Fruit fly (Drosophila melanogaster) ovary, adult (tissue): ENCODE data around the gene numb.

Experiments used
- CG17801 ChIP-seq: fragments of 200-800 bp; optimal IDR thresholded peaks from 2 replicates; lab custom pipeline; 2019; ENCODE audit warnings: missing biosample characterization, mild to moderate bottlenecking, missing genetic modification characterization, moderate library complexity; ENCODE audit not compliant: partially characterized antibody

numb gene

DNA sequence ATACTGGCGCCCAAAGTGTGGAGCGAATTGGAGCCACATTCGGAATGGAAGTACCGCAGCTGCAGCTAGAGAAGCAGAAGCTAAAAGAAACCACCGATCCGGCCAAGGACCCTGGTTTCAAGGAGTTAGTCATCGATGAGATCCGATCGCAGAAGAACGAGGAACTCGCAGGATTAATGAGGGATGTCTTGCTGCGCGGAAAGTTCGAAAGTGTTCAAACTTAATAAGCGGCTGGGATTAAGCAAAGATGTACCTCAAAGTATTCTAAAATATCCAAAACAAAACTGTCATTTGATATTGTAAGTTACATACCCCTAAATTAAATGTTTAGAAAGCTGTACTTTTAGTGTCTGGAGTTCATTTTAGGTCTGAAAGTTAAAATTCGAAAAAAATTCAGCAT is 765 bp upstream of the numb start, which contains the start of gene RpS28-like:
Gene RpS28-like, plus strand, starts transcription at position 301 of the 400 bp plus-strand sequence.
- no peak for TF ChIP-seq CG17801 (GFP tag; lab: Kevin White, UChicago)

DNA sequence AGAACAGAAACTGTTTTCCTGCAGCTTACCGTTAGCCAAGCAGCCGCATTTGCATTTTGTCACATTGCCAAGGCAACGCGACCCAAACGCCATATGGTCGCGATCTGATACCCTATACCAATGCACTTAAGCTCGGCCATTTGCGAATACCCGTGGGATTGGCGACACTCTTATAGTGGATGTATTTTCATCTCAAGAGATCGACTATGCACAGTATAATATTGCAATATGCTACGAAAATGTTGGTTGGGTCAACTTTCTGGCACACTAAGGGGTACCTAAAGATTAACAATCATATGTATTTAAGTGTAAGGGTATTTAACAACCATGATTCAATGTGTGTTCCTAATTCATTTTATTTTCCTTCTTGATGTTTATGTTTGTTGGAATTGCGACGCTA is 958 bp downstream of the numb start:
- TF ChIP-seq CG17801 (GFP tag; lab: Kevin White, UChicago), result peak; percentile 37

- TF ChIP-seq CG17801 (GFP tag; lab: Kevin White, UChicago), result no peak
Observed at dm6 chr2L:9440640-9441039, 3.4 kb downstream of the numb start, which contains the start of gene CG33723. Gene CG33723 (minus strand): TSS chr2L:9440740.

DNA sequence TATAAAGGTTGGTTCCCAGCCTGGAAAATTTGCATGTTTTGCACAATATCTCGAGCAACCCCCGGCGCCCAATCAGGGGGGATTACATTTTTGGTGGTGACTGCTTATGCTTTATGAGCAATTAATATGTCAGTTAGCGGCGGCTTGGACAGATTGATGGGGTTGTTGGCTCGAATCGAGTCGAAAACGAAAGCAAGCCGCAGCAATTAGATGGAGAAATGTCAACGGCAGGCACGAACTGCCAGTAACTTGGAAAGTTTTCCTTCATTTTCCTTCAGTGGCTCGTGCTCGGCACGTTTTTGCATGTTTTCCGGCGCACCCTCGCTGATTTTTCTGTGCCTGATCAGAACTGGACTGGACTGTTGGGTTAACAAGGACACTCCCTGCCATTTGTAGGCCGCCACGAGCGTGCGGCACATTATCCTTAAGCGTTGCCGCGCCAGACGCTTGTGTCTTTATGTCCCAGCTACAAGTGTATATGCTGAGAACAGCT is 5.6 kb downstream of the numb start:
- TF ChIP-seq CG17801 (GFP tag; lab: Kevin White, UChicago), result no peak

DNA sequence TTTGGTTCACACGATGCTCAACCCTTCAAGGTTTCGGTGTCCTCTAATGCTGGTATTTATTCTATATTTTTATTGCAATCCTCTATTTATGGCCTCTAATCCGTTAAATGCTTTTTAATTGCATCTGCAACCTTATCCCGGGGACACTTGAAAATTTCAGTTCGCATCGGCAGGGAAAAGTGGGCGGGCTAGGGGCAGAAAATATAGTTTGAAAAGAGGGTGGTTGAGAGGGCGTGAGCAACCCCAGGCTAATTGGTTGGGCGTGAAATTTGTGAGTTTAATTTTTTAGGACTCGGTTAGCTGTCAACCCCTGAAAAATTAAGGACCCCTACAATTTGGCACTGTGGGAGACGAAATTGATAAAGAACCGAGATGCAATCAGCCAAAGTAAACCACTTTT is 8.5 kb downstream of the numb start:
- TF ChIP-seq CG17801 (GFP tag; lab: Kevin White, UChicago), result no peak

DNA sequence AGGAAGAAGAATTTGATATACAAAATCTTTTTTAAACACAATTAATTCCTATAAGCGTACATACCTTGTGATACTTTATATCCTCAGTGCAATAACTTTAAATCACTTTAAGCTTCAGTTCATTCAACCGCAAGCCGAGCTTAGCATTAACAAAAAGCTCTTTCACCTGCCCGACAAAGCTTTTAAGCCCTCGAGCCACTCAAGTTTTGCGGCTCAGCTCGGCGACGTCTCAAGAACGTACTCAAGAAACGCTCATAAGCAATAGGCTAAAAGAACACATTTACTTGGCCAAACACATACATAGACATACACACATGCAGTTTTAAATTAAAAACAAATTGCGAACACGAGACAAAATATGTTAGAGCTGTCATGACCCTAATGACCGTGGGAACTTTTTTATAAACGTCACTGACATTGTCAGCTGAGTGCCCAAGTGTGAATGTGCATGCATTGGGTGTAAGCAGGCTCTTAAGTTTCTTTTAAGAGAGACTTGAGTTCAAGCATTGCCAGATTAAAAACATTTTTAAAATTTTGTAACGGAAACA is 9.2 kb downstream of the numb start:
- TF ChIP-seq CG17801 (GFP tag; lab: Kevin White, UChicago), result no peak

dm6 chr2L:9447816-9448215 is 10.5 kb downstream of the numb start:
- no peak for TF ChIP-seq CG17801 (GFP tag; lab: Kevin White, UChicago)

DNA sequence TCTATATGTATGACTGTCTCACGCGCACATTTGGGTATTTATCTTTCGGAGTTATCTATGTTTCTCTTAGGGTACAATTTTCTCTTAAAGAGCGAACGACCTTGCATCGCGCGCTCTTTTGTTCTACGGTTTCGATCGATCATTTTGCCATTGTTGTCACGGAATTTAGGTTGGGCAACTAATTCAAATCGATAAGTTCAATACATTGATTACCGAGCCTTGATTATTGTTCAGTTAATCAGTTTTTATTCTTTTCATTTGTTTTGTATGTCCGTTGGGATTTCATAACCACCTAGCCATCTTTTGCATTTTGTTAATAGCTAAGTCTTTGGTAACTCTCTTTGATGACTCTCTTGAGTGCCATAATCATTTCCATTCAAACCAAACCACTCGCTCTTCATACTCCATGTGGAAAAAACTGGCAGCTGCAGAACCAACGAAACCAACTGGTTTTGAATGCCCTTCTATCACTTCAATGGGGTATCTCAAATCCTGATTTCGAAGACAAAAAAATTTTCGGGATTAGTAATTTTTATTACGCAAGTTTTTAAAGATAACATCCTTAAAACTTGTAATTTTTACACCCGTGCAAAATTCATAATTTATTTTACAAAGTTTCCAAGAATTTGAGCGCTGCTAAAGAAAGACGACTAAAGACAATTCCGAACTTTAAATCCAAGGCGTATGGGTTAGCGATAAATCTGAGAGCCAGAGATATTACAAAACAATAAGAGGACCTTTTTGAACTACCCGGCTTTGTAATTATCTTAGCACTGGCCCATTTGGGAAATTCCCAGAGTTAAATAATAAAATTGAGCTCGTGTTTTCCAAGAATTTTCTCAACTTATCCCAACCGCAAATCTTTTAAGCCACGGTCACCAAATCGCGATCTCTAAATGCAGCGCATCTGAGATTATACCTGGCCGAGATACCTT is 11.3 kb downstream of the numb start:
- TF ChIP-seq CG17801 (GFP tag; lab: Kevin White, UChicago), result no peak

DNA sequence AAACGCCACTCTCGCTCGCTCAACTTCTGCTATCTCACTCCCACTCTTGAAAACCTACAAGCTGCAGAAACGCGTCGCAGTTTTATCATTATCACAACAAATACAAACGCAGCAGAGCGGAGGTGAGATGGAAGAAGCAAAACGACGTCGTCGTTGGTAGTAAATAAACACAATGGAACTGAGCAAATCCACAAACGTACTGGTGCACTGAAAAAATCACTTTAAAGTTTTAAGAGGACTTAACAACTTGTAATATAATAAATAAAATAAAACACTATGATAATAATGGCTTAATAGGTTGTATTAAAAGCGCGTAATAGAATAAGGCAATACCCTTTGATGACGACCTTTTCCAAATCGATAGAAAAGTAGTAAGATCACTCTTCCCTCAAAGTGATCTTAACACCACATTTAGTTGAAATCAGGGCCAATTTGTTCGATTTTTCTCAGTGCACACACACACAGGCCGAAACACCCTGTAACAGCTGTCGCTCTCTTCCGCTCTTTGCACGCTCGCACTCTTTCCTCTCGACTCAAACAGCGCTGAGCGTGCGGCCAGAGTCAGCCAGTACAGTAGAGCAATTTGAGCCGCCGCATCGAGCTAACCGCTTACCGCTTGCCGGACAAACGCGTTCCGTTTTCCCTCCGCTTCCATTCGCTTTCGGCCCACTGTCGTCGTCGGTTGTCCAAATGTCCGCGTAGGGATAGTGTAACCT is 12.1 kb downstream of the numb start:
- peak; percentile 96 for TF ChIP-seq CG17801 (GFP tag; lab: Kevin White, UChicago)

DNA sequence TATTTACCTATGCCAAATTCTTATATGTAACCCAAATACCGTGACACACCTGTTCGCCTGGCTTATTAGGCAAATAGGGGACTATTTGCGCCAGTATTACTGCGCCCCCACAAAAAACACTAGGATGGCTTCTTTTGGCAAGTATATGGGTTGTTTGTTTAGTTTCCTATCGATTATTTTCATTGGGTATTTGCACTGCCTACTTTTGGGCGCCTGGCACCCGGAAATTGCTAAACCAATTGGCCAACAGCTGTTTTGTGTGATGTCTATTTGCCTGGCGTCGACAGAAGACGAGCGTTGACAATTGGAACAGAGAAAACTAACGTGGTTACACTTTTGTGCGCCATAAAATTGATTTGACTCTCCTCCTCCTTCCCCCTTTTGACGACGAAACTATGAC is 15.7 kb downstream of the numb start:
- no peak for TF ChIP-seq CG17801 (GFP tag; lab: Kevin White, UChicago)

DNA sequence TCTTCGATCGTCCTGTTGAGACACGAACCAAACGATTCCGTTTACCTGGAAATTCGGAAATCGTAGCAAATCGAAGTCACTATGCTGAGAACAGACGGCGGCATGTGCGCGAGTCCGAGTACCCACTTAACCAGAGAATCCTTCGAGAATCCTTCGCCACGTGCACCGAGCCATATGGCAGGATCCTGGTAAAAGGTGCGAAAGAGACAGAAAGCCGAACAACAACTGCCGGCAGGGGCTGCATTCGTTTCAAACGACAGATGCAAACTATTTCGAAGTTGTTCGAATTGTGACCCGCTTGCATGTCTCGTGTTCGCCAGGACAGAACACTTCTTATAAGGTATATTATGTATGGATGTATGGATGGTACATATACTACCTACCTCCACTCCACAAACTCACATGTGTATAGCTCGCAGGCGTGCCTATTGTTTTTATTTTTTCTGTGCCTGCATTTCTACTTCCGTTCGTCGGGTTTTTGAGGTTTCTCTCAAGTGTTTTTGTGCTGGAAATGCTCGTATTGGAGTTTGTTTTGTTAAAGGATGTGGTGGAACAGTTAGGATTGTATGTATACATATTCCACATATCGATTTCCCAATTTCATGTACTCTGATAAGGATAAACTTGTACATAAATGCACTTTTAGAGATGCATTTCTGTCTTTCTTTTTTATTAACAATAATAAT is 17.2 kb downstream of the numb start:
- no peak for TF ChIP-seq CG17801 (GFP tag; lab: Kevin White, UChicago)

DNA sequence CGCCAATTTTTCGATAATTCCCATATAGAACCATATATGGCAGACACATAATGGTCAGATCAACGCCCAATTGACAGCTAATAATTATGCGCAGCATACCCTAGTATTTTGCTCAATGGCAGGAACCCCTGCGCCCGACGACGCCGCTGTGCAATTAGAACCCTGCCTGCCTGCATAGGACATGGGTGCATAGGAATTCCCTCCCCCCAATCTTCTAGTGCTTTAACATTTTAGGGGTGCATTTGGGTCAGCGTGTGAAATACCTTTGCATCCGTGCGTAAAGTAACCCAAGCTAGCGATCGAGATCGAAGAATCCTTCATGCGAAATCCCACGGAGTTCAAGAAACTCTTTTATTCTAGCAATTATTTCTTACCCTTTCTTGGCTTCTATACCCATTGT is 17.9 kb downstream of the numb start:
- TF ChIP-seq CG17801 (GFP tag; lab: Kevin White, UChicago), result no peak

DNA sequence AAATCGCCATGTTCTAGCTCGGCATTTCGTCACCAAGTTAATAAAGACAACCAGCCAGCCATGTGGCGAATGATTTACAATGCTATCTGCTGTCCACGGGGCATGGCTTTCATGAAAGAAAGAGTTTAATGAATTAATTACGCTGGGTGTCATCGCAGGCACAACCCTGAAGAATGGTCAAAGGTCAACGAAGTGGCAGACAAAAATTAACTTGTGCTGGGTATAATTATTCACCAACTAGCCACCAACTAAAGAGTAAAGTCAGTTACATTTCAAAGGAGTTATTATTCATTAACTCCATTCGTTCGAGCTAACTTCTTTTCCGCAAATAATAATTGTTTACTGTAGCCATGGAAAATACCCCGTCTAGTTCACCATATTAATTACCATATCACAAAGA is 20.2 kb downstream of the numb start:
- no peak for TF ChIP-seq CG17801 (GFP tag; lab: Kevin White, UChicago)

- no peak for TF ChIP-seq CG17801 (GFP tag; lab: Kevin White, UChicago)
Observed at dm6 chr2L:9457865-9458264, 20.6 kb downstream of the numb start.
